Worm (Caenorhabditis elegans) whole organism, mixed stage, embryonic: ENCODE results near the gene Y37E11AM.2.

Source experiments
- drap-1 ChIP-seq: fragments of 200-800 bp; sonication (Bioruptor generic); optimal IDR thresholded peaks from 3 replicates; lab custom pipeline; 2018; ENCODE audit warnings: mild to moderate bottlenecking, missing genetic modification characterization, missing compliant biosample characterization
- lin-13 ChIP-seq: fragments of 150-350 bp; optimal IDR thresholded peaks from 2 replicates; lab custom pipeline; 2014; ENCODE audit warnings: missing biosample characterization, missing genetic modification characterization

DNA sequence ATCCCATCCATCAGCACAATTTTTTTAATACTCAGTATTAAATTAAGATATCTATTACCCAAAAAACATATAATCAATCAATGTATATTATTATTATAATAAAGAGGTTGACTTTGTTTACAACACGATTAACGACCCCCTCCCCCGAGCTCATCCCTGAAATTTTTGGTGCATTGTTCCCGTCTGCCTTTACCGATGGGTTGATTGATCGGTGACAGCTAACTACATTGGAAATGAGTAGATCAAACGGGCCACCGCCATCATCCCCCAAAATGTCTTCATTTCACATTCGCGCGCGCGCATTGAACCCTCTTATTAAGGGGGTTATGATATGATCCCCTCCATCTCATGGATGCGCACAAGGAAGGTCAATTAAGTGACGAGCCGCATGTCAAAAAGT, 34.6 kb upstream of the Y37E11AM.2 start:
- TF ChIP-seq drap-1 (GFP tag; lab: Kevin White, UChicago) (no peak), lin-13 (tag; lab: Kevin White, UChicago) (no peak)
